Worm (Caenorhabditis elegans): ENCODE measurements around the gene F40G12.10.

The F40G12.10 gene

DNA sequence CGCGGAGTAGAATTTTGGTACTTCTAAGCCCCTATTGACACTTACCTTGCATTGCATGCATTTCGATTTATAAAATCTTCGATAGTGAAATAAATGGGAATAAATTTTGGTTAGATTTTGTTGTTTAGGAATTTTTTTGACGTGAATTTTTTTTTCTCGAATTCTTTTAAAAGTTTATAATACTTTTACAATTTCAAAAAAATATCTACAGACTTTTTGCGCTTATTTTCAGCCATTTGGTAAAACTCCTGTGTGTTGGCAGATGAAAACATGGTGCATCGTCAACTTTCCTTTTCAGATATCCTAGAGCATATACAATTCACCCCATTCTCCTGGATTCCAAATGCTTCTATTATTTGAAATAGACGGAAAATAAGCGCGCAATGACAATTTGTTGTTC is 7.3 kb downstream of the F40G12.10 start, which contains the start of gene F14D7.18:
Gene F14D7.18, minus strand, starts transcription at position 101 of the 400 bp plus-strand sequence.
- TF ChIP-seq hlh-1 (tag; optimal IDR thresholded peaks at IDR 0.05) (no peak), lin-13 (tag; optimal IDR thresholded peaks at IDR 0.05) (no peak), lsy-2 (tag; optimal IDR thresholded peaks at IDR 0.05) (no peak), ztf-11 (tag; optimal IDR thresholded peaks at IDR 0.05) (no peak), ceh-83 (GFP tag; optimal IDR thresholded peaks at IDR 0.05) (no peak), nhr-76 (tag; optimal IDR thresholded peaks at IDR 0.05) (no peak), zip-8 (tag; optimal IDR thresholded peaks at IDR 0.05) (no peak), lin-32 (GFP tag; optimal IDR thresholded peaks at IDR 0.05) (no peak), drap-1 (GFP tag; optimal IDR thresholded peaks at IDR 0.05) (no peak), mep-1 (tag; optimal IDR thresholded peaks at IDR 0.05) (no peak), M03D4.4 (tag; optimal IDR thresholded peaks at IDR 0.05) (no peak), blmp-1 (tag; optimal IDR thresholded peaks at IDR 0.05) (no peak), unc-39 (tag; optimal IDR thresholded peaks at IDR 0.05) (no peak), pha-4 (tag; optimal IDR thresholded peaks at IDR 0.05) (no peak), elt-1 (tag; optimal IDR thresholded peaks at IDR 0.05; ENCODE audit: borderline replicate concordance, insufficient read depth) (no peak), mls-2 (tag; optimal IDR thresholded peaks at IDR 0.05) (no peak), nhr-237 (tag; optimal IDR thresholded peaks at IDR 0.05) (no peak)

DNA sequence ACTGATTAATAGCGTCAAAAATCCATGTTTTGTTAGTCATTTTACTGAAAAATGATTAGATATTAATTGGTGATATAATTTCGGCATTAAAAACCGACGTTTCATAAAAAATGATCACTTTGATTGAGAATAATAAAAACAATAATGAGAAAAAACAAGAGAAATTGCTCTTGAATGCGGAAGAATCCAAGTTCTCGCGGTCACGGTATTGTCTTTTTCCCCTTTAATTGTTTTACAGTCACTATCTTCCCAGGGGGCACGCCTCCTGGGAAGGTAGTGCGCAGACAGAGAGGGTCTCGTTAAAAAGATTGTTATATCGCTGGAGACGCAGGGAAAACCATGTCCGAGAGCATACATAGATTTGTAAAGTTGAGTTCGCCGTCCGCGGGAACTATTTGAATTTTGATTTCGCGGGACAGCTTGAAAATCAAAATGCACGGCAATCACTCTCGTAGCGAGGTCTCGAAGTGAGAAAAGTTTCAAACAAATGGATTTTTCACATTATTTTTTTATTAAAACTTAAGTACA is 10.4 kb downstream of the F40G12.10 start, which contains the start of gene F14D7.2:
Gene F14D7.2, minus strand, starts transcription at position 51 of the 528 bp plus-strand sequence.
- TF ChIP-seq ham-2 (GFP tag; optimal IDR thresholded peaks at IDR 0.05) (no peak), mab-5 (tag; optimal IDR thresholded peaks at IDR 0.05) (no peak), tbx-8 (GFP tag; optimal IDR thresholded peaks at IDR 0.05) (no peak), nhr-28 (tag; optimal IDR thresholded peaks at IDR 0.05) (no peak), hlh-1 (tag; optimal IDR thresholded peaks at IDR 0.05) (no peak), mep-1 (tag; optimal IDR thresholded peaks at IDR 0.05) (no peak), pha-4 (tag; optimal IDR thresholded peaks at IDR 0.05) (no peak), cnd-1 (tag; optimal IDR thresholded peaks at IDR 0.05) (no peak), nhr-237 (tag; optimal IDR thresholded peaks at IDR 0.05) (no peak)

DNA sequence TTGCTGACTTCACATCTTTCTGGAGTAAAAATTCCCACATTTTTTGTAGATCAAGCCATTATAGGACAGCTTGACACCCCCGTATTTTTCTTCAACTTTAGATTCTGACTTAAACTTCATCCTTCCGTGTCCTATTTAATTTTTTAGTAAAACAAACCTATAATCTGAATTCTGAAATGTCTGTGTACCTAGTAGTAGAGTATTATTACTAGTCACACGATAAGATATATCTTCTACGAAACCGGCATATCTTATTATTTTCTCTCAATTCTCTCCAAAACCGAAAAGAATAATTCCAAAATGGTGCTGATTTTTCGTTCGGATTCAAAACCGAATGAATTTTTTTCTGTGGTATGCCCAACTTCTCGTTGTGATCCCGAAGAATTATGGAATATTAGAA is 11.1 kb downstream of the F40G12.10 start, which contains the start of gene F14D7.9:
Gene F14D7.9, plus strand, starts transcription at position 301 of the 400 bp plus-strand sequence.
- TF ChIP-seq lin-13 (tag; optimal IDR thresholded peaks at IDR 0.05): no peak

DNA sequence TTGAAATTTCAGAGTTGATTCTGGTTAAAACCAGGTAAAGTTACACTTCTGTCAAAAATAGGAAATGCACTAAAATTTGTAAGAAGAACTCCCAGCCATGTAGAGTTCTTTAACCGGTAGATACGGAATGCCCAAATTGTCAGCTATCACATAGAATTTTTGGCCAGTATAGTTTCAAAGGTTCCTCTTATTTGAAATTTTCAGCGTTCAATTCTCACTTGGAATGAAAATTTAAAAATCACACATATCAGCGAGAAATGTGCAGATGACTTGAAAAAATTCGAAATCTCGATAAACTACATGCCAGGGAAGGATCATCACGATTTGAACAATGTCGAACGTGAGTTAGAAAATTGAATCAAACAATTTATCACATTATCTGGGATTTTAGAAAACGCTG is 13.2 kb downstream of the F40G12.10 start, which contains the start of gene F14D7.3:
Gene F14D7.3, plus strand, starts transcription at position 301 of the 400 bp plus-strand sequence.
- TF ChIP-seq unc-62 (GFP tag; optimal IDR thresholded peaks at IDR 0.05) (no peak), nhr-28 (tag; optimal IDR thresholded peaks at IDR 0.05) (no peak), ceh-83 (GFP tag; optimal IDR thresholded peaks at IDR 0.05) (no peak), sem-2 (GFP tag; optimal IDR thresholded peaks at IDR 0.05) (no peak), nhr-12 (tag; optimal IDR thresholded peaks at IDR 0.05) (no peak)

DNA sequence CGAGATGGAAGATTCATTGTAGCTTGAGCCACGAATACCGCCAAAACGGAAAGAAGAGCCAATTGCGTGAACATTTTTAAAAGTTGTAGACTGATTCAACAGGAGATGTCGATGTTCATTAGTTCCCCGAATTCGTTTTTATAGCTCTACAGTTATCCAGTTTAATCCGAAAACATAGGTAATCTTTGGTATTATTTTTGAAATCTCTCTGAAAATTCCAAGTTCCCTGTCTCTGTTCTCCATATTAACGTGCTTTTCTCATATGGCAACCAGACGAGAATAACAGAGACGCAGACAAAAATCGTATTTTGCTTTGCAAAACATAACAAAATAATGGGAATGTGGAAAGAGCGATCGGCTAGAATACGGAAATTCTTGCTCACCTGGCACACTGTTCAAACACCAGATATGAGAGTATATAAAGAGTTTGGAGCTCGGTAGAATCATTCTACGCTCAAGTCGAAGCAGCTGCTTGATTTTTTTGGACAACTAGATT is 16.3 kb downstream of the F40G12.10 start, which contains the start of the genes spig-3 and F14D7.12:
Gene spig-3, minus strand, starts transcription at position 101 of the 496 bp plus-strand sequence.
Gene F14D7.12, plus strand, starts transcription at position 446 of the 496 bp plus-strand sequence.
- no peak for TF ChIP-seq lin-32 (GFP tag; optimal IDR thresholded peaks at IDR 0.05)
- TF ChIP-seq nhr-2 (tag; optimal IDR thresholded peaks at IDR 0.05): no peak

DNA sequence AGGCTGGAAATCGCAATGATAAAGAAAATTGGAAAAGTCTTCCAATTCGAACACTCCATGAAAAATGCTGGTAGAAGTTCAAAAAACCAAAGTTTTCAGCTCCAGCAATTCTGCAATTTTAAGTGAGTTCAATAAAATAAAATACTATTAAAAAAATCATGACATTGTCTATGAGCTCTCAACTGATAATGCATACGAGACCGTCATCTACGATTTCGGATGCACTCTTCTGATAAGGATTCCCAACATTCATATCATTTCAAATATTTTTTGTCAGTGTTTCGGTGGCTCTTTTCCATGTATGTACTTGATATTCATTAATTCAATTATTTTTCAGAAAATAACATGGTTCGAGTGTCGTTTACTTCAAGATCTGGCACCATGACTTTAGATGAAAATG is 17.7 kb downstream of the F40G12.10 start, which contains the start of gene F14D7.6:
Gene F14D7.6, plus strand, starts transcription at position 338 of the 400 bp plus-strand sequence.
- no peak for TF ChIP-seq snpc-4 (tag; optimal IDR thresholded peaks at IDR 0.05)
- no peak for TF ChIP-seq nhr-12 (tag; optimal IDR thresholded peaks at IDR 0.05)
- no peak for TF ChIP-seq ceh-43 (GFP tag; optimal IDR thresholded peaks at IDR 0.05)
- TF ChIP-seq elt-3 (tag; optimal IDR thresholded peaks at IDR 0.05): no peak
- no peak for TF ChIP-seq lsy-2 (tag; optimal IDR thresholded peaks at IDR 0.05)
- TF ChIP-seq unc-120 (tag; optimal IDR thresholded peaks at IDR 0.05; ENCODE audit: poor library complexity, severe bottlenecking): no peak
- no peak for TF ChIP-seq M03D4.4 (tag; optimal IDR thresholded peaks at IDR 0.05)
- no peak for TF ChIP-seq nhr-28 (tag; optimal IDR thresholded peaks at IDR 0.05)

All from whole organism, mixed stage, embryonic.